Fruit fly (Drosophila melanogaster) S2 (cell line): Measurements from ENCODE around the gene dbo.
A peak's percentile ranks its signal among the peaks of the same experiment; 100 is the strongest.

Source experiments
- CG8478 ChIP-seq: fragments of >200 bp; optimal IDR thresholded peaks from 2 replicates; lab custom pipeline; 2018
- CTCF ChIP-seq, 2 experiments: fragments of >200 bp; optimal IDR thresholded peaks; 2 replicates each; lab custom pipeline; 2018

The dbo gene

dm6 chr3L:15815353-15816142 is 11.1 kb upstream of the dbo start:
- TF ChIP-seq CTCF (optimal IDR thresholded peaks at IDR 0.05; lab: Kevin White, UChicago) (no peak), CG8478 (lab: Kevin White, UChicago) (no peak)

- TF ChIP-seq CG8478 (lab: Kevin White, UChicago): no peak
- peak in 1 of 2 experiments; percentile 19 for TF ChIP-seq CTCF (optimal IDR thresholded peaks at IDR 0.05; lab: Kevin White, UChicago)
These were observed 10.6 kb upstream of the dbo start, which contains the start of gene fwe for dm6 chr3L:15816143-15816487. Gene fwe (minus strand): TSS chr3L:15816410.

dm6 chr3L:15816714-15817113 is 10.0 kb upstream of the dbo start, which contains the start of gene CkIIalpha-i1:
Gene CkIIalpha-i1 (plus strand): TSS chr3L:15816979.
- TF ChIP-seq CG8478 (lab: Kevin White, UChicago) (no peak), CTCF (optimal IDR thresholded peaks at IDR 0.05; lab: Kevin White, UChicago) (no peak)

- no peak for TF ChIP-seq CTCF (optimal IDR thresholded peaks at IDR 0.05; lab: Kevin White, UChicago)
- no peak for TF ChIP-seq CG8478 (lab: Kevin White, UChicago)
These were observed 2.8 kb upstream of the dbo start for dm6 chr3L:15823780-15824423.

- TF ChIP-seq CTCF (optimal IDR thresholded peaks at IDR 0.05; lab: Kevin White, UChicago) (no peak), CG8478 (lab: Kevin White, UChicago) (no peak)
These were observed 2.2 kb upstream of the dbo start for dm6 chr3L:15824537-15824936.

- TF ChIP-seq CTCF (optimal IDR thresholded peaks at IDR 0.05; lab: Kevin White, UChicago) (no peak), CG8478 (lab: Kevin White, UChicago) (no peak)
These were observed 1.0 kb upstream of the dbo start for dm6 chr3L:15825493-15826209.

dm6 chr3L:15826985-15827635 is 422 bp downstream of the dbo start:
- TF ChIP-seq CTCF (optimal IDR thresholded peaks at IDR 0.05; lab: Kevin White, UChicago) (no peak), CG8478 (lab: Kevin White, UChicago) (no peak)

- peak in 1 of 2 experiments; percentile 38 for TF ChIP-seq CTCF (optimal IDR thresholded peaks at IDR 0.05; lab: Kevin White, UChicago)
- TF ChIP-seq CG8478 (lab: Kevin White, UChicago): no peak
These were observed 5.5 kb downstream of the dbo start, which contains the start of gene CG12713 for dm6 chr3L:15832146-15832545. Gene CG12713 (plus strand): TSS chr3L:15832464.

dm6 chr3L:15834877-15835555 is 8.3 kb downstream of the dbo start, which contains the start of gene CG18081:
Gene CG18081 (minus strand): TSS chr3L:15835388.
- TF ChIP-seq CTCF (optimal IDR thresholded peaks at IDR 0.05; lab: Kevin White, UChicago) (peak in 1 of 2 experiments; percentile 46), CG8478 (lab: Kevin White, UChicago) (no peak)

- TF ChIP-seq CG8478 (lab: Kevin White, UChicago) (no peak), CTCF (optimal IDR thresholded peaks at IDR 0.05; lab: Kevin White, UChicago) (peak in 1 of 2 experiments; percentile 54)
These were observed 10.5 kb downstream of the dbo start, which contains the start of gene CG15715 for dm6 chr3L:15837209-15837608. Gene CG15715 (minus strand): TSS chr3L:15837482.

dm6 chr3L:15843962-15844361 is 17.3 kb downstream of the dbo start, which contains the start of gene meru:
Gene meru (minus strand): TSS chr3L:15844062.
- no peak for TF ChIP-seq CG8478 (lab: Kevin White, UChicago)

dm6 chr3L:15844577-15844976 is 17.9 kb downstream of the dbo start:
- TF ChIP-seq CTCF (optimal IDR thresholded peaks at IDR 0.05; lab: Kevin White, UChicago) (no peak), CG8478 (lab: Kevin White, UChicago) (no peak)

dm6 chr3L:15847224-15847623 is 20.5 kb downstream of the dbo start:
- TF ChIP-seq CG8478 (lab: Kevin White, UChicago) (no peak), CTCF (optimal IDR thresholded peaks at IDR 0.05; lab: Kevin White, UChicago) (no peak)

dm6 chr3L:15847655-15848054 is 21.0 kb downstream of the dbo start:
- TF ChIP-seq CTCF (optimal IDR thresholded peaks at IDR 0.05; lab: Kevin White, UChicago): no peak
